Worm (Caenorhabditis elegans) whole organism, late embryonic: ENCODE results near the gene Y94A7B.11.

ENCODE experiments used
- C08G9.2 ChIP-seq: sonication (generic microtip); optimal IDR thresholded peaks from 2 replicates; lab custom pipeline; 2016; ENCODE audit warnings: mild to moderate bottlenecking, missing genetic modification characterization, moderate library complexity, missing compliant biosample characterization
- C38D4.7 ChIP-seq: fragments of 200-800 bp; sonication (Bioruptor generic); optimal IDR thresholded peaks from 2 replicates; lab custom pipeline; 2018; ENCODE audit warnings: mild to moderate bottlenecking, missing genetic modification characterization, moderate library complexity, missing compliant biosample characterization
- T23F11.4 ChIP-seq: fragments of 200-800 bp; sonication (Bioruptor generic); optimal IDR thresholded peaks from 2 replicates; lab custom pipeline; 2018; ENCODE audit warnings: mild to moderate bottlenecking, missing genetic modification characterization, missing compliant biosample characterization
- ahr-1 ChIP-seq: sonication (generic microtip); optimal IDR thresholded peaks from 2 replicates; lab custom pipeline; 2016; ENCODE audit warnings: missing genetic modification characterization, missing compliant biosample characterization
- ama-1 ChIP-seq: fragments of 150-350 bp; optimal IDR thresholded peaks from 2 replicates; lab custom pipeline; 2014
- ceh-14 ChIP-seq: sonication (generic microtip); optimal IDR thresholded peaks from 2 replicates; lab custom pipeline; 2016; ENCODE audit warnings: missing genotype, missing genetic modification characterization, missing compliant biosample characterization
- ceh-18 ChIP-seq: sonication (generic microtip); optimal IDR thresholded peaks from 2 replicates; lab custom pipeline; 2016; ENCODE audit warnings: missing genetic modification characterization, missing compliant biosample characterization
- ceh-19 ChIP-seq: fragments of 200-800 bp; sonication (Bioruptor generic); optimal IDR thresholded peaks from 2 replicates; lab custom pipeline; 2018; ENCODE audit warnings: mild to moderate bottlenecking, missing genetic modification characterization, missing compliant biosample characterization
- ceh-22 ChIP-seq: sonication (generic microtip); optimal IDR thresholded peaks from 2 replicates; lab custom pipeline; 2017; ENCODE audit warnings: missing biosample characterization, missing genetic modification characterization
- ceh-30 ChIP-seq: fragments of 150-350 bp; optimal IDR thresholded peaks from 2 replicates; lab custom pipeline; 2014; ENCODE audit warnings: missing biosample characterization, missing genetic modification characterization
- ceh-31 ChIP-seq: sonication (generic microtip); optimal IDR thresholded peaks from 2 replicates; lab custom pipeline; 2016; ENCODE audit warnings: missing genetic modification characterization, missing compliant biosample characterization
- ceh-45 ChIP-seq: fragments of 200-800 bp; sonication (Bioruptor generic); IDR thresholded peaks from 2 replicates; pipeline ENCODE4 v1.3.6; 2022; ENCODE audit warnings: missing genetic modification reagents, missing genetic modification characterization, missing compliant biosample characterization
- ceh-48 ChIP-seq: sonication (generic microtip); optimal IDR thresholded peaks from 2 replicates; lab custom pipeline; 2016; ENCODE audit warnings: missing genetic modification characterization, inconsistent platforms, missing compliant biosample characterization
- ceh-6 ChIP-seq: fragments of 200-800 bp; sonication (Bioruptor generic); optimal IDR thresholded peaks from 2 replicates; lab custom pipeline; 2018; ENCODE audit warnings: mild to moderate bottlenecking, missing genetic modification characterization, missing compliant biosample characterization
- ceh-9 ChIP-seq: sonication (generic microtip); optimal IDR thresholded peaks from 2 replicates; lab custom pipeline; 2016; ENCODE audit warnings: mild to moderate bottlenecking, missing genetic modification characterization, inconsistent platforms, missing compliant biosample characterization
- che-1 ChIP-seq: sonication (generic microtip); optimal IDR thresholded peaks from 2 replicates; lab custom pipeline; 2016; ENCODE audit warnings: mild to moderate bottlenecking, missing genetic modification characterization, missing compliant biosample characterization
- eyg-1 ChIP-seq: sonication (generic microtip); optimal IDR thresholded peaks from 2 replicates; lab custom pipeline; 2016; ENCODE audit warnings: missing genotype, missing genetic modification characterization, missing compliant biosample characterization
- fkh-10 ChIP-seq: fragments of 150-350 bp; optimal IDR thresholded peaks from 2 replicates; lab custom pipeline; 2014; ENCODE audit warnings: missing biosample characterization, missing genetic modification reagents, missing genetic modification characterization
- fkh-6 ChIP-seq: sonication (generic microtip); optimal IDR thresholded peaks from 2 replicates; lab custom pipeline; 2016; ENCODE audit warnings: missing genetic modification characterization, missing compliant biosample characterization
- hlh-13 ChIP-seq: fragments of 200-800 bp; sonication (Bioruptor generic); optimal IDR thresholded peaks from 2 replicates; lab custom pipeline; 2018; ENCODE audit warnings: mild to moderate bottlenecking, missing genetic modification characterization, missing compliant biosample characterization
- hlh-15 ChIP-seq: sonication (generic microtip); optimal IDR thresholded peaks from 2 replicates; lab custom pipeline; 2016; ENCODE audit warnings: missing genetic modification characterization, missing compliant biosample characterization
- hlh-6 ChIP-seq: sonication (generic microtip); optimal IDR thresholded peaks from 2 replicates; lab custom pipeline; 2016; ENCODE audit warnings: missing genotype, missing genetic modification characterization, missing compliant biosample characterization
- lin-11 ChIP-seq: fragments of 200-800 bp; sonication (Bioruptor generic); optimal IDR thresholded peaks from 2 replicates; lab custom pipeline; 2018; ENCODE audit warnings: mild to moderate bottlenecking, missing genetic modification characterization, missing compliant biosample characterization
- madf-2 ChIP-seq: sonication (generic microtip); optimal IDR thresholded peaks from 2 replicates; lab custom pipeline; 2017; ENCODE audit warnings: missing genetic modification characterization, missing compliant biosample characterization
- nhr-11 ChIP-seq: fragments of 150-350 bp; optimal IDR thresholded peaks from 2 replicates; lab custom pipeline; 2014; ENCODE audit warnings: missing biosample characterization, missing genetic modification characterization
- odd-2 ChIP-seq: sonication (generic microtip); optimal IDR thresholded peaks from 2 replicates; lab custom pipeline; 2017; ENCODE audit warnings: antibody characterized with exemption, mild to moderate bottlenecking, missing genetic modification characterization, missing compliant biosample characterization
- pat-9 ChIP-seq: fragments of 200-800 bp; sonication (Bioruptor generic); optimal IDR thresholded peaks from 2 replicates; lab custom pipeline; 2018; ENCODE audit warnings: mild to moderate bottlenecking, missing genetic modification characterization, moderate library complexity, missing compliant biosample characterization
- pha-4 ChIP-seq: fragments of 150-350 bp; optimal IDR thresholded peaks from 2 replicates; lab custom pipeline; 2018; ENCODE audit warnings: missing biosample characterization, missing genetic modification reagents, missing genetic modification characterization
- pros-1 ChIP-seq: fragments of 150-350 bp; optimal IDR thresholded peaks from 2 replicates; lab custom pipeline; 2014; ENCODE audit warnings: missing biosample characterization, missing genetic modification reagents, missing genetic modification characterization
- ref-2 ChIP-seq: sonication (generic microtip); optimal IDR thresholded peaks from 2 replicates; lab custom pipeline; 2016; ENCODE audit warnings: missing genetic modification characterization, missing compliant biosample characterization
- rnt-1 ChIP-seq: sonication (generic microtip); optimal IDR thresholded peaks from 2 replicates; lab custom pipeline; 2016; ENCODE audit warnings: missing genetic modification characterization, missing compliant biosample characterization
- sox-2 ChIP-seq: fragments of 200-800 bp; sonication (Bioruptor generic); IDR thresholded peaks from 2 replicates; pipeline ENCODE4 v1.3.6; 2022; ENCODE audit warnings: missing genetic modification reagents, missing genetic modification characterization, missing compliant biosample characterization
- tbx-2 ChIP-seq: sonication (generic microtip); optimal IDR thresholded peaks from 2 replicates; lab custom pipeline; 2016; ENCODE audit warnings: missing genetic modification characterization, missing compliant biosample characterization
- tbx-7 ChIP-seq: sonication (generic microtip); optimal IDR thresholded peaks from 2 replicates; lab custom pipeline; 2016; ENCODE audit warnings: missing genotype, missing genetic modification characterization, missing compliant biosample characterization
- ttx-3 ChIP-seq: sonication (generic microtip); optimal IDR thresholded peaks from 2 replicates; lab custom pipeline; 2016; ENCODE audit warnings: missing genetic modification reagents, missing genetic modification characterization, missing compliant biosample characterization
- unc-55 ChIP-seq: sonication (generic microtip); optimal IDR thresholded peaks from 2 replicates; lab custom pipeline; 2017; ENCODE audit warnings: missing biosample characterization, missing genetic modification reagents, missing genetic modification characterization
- unc-86 ChIP-seq: sonication (generic microtip); optimal IDR thresholded peaks from 2 replicates; lab custom pipeline; 2016; ENCODE audit warnings: missing genetic modification characterization, missing compliant biosample characterization
- zip-5 ChIP-seq: sonication (generic microtip); optimal IDR thresholded peaks from 2 replicates; lab custom pipeline; 2016; ENCODE audit warnings: missing genetic modification characterization, missing compliant biosample characterization
- ztf-16 ChIP-seq: sonication (generic microtip); optimal IDR thresholded peaks from 2 replicates; lab custom pipeline; 2017; ENCODE audit warnings: missing genetic modification characterization, missing compliant biosample characterization

Y94A7B.11 gene

DNA sequence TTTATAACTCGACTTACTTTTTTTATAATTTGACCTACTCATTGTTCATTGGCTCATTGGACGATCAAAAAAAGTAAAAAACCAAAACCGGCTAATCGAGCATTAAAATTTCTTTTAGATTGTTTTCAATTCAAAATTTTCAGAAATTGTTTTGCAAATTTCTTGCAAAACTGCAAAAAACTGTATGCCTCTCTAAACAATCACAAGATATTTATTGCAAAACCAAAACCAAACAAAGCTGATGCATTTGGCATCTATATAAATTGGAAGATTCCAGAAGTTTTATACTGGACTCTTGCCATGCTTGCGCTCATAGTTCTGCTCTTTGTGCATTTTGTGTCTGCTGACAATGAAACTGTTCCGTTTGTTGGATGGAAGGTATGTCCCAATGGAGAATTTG is 24.8 kb downstream of the Y94A7B.11 start, which contains the start of gene C47A10.12:
TSS of gene C47A10.12 (plus strand) at position 301 of the 400 bp plus-strand sequence.
- TF ChIP-seq fkh-10 (GFP tag; lab: Kevin White, UChicago) (no peak), ama-1 (lab: Kevin White, UChicago) (no peak), T23F11.4 (GFP tag; lab: Kevin White, UChicago) (no peak), ceh-31 (tag; lab: Kevin White, UChicago) (no peak), C38D4.7 (GFP tag; lab: Kevin White, UChicago) (no peak), ahr-1 (tag; lab: Kevin White, UChicago) (no peak), ceh-19 (GFP tag; lab: Kevin White, UChicago) (no peak), ceh-22 (no peak), pha-4 (tag; lab: Kevin White, UChicago) (no peak), unc-55 (GFP tag; lab: Kevin White, UChicago) (no peak), ceh-9 (tag; lab: Kevin White, UChicago) (no peak), hlh-15 (tag; lab: Kevin White, UChicago) (no peak), eyg-1 (tag; lab: Kevin White, UChicago) (no peak), ceh-18 (tag; lab: Kevin White, UChicago) (no peak), odd-2 (no peak), C08G9.2 (no peak), ceh-6 (GFP tag; lab: Kevin White, UChicago) (no peak), pros-1 (tag; lab: Kevin White, UChicago) (no peak), tbx-7 (no peak)

DNA sequence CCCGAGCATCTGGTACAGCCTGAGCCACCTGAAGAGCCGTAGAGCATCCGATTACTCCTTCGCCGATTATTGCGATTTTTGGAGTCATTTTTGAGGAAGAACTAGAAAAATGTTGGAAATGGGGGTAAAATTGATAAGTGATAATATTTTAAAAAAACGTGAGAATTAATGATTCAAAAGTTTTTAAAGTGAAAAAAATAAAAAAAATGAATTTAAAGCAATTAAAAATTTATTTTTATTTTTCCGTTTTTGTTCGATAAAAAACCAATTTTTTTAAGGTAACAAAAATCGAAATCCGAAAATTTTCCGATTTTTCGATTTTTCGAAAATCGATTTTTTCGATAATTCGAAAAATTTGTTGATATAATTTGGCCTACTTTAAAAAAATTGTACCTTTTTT is 25.3 kb downstream of the Y94A7B.11 start, which contains the start of gene ddo-1:
TSS of gene ddo-1 (minus strand) at position 101 of the 400 bp plus-strand sequence.
- TF ChIP-seq ttx-3 (tag; lab: Kevin White, UChicago) (no peak), ceh-6 (GFP tag; lab: Kevin White, UChicago) (no peak)

DNA sequence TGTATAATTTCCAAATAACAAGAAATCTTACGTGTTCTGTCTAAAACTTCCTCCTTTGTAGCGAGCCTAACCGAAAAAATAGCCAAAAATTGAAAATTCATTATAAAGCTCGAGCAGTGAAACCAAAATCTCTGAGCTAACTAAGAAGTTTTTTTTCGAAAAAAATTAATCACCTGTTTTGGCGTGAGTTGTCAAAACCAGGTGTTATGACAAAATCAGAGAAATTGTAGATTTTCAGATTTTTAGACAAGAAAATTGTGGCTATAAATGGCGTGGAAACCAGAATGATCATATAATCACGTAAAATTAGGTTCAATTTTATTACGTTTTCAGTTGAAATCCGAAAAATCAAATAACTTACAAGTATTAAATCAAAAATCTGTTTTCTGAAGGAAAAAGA is 29.3 kb downstream of the Y94A7B.11 start, which contains the start of gene sre-21:
TSS of gene sre-21 (minus strand) at position 101 of the 400 bp plus-strand sequence.
- TF ChIP-seq che-1 (tag; lab: Kevin White, UChicago) (no peak), pat-9 (tag; lab: Kevin White, UChicago) (no peak), madf-2 (tag; lab: Kevin White, UChicago) (no peak), ztf-16 (tag; lab: Kevin White, UChicago) (no peak), ahr-1 (tag; lab: Kevin White, UChicago) (no peak), pros-1 (tag; lab: Kevin White, UChicago) (no peak), ceh-48 (tag; lab: Kevin White, UChicago) (no peak), sox-2 (GFP tag; lab: Robert Waterston, UW) (no peak), hlh-13 (GFP tag; lab: Kevin White, UChicago) (no peak), rnt-1 (tag; lab: Kevin White, UChicago) (no peak), tbx-2 (no peak), T23F11.4 (GFP tag; lab: Kevin White, UChicago) (no peak)

DNA sequence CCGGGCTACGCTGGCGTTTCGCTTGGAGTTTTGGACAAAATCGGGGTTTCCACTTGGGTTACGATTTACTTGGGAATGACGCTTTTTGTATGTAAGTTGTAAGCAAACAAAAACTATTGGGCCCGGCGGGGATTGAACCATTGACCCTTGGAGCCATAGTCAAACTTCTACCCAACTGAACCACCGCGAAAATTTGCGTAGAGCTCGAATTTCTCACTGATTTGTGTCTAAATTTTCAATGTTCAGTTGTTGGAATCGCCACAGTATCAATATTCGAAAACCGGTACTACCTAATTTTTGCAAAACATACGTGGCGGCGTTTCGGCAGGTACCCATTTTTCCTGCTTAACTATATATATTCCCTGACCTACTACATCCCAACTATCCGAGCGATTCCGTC is 34.7 kb downstream of the Y94A7B.11 start:
- no peak for TF ChIP-seq ceh-14 (tag; lab: Kevin White, UChicago)
- no peak for TF ChIP-seq ceh-48 (tag; lab: Kevin White, UChicago)
- TF ChIP-seq zip-5 = no peak
- no peak for TF ChIP-seq hlh-15 (tag; lab: Kevin White, UChicago)
- no peak for TF ChIP-seq nhr-11 (tag; lab: Kevin White, UChicago)
- no peak for TF ChIP-seq eyg-1 (tag; lab: Kevin White, UChicago)
- no peak for TF ChIP-seq fkh-6 (tag; lab: Kevin White, UChicago)
- no peak for TF ChIP-seq ceh-6 (GFP tag; lab: Kevin White, UChicago)
- TF ChIP-seq ceh-30 (tag; lab: Kevin White, UChicago) = no peak
- no peak for TF ChIP-seq che-1 (tag; lab: Kevin White, UChicago)
- no peak for TF ChIP-seq ceh-45 (GFP tag; lab: Robert Waterston, UW)
- TF ChIP-seq lin-11 (tag; lab: Kevin White, UChicago) = no peak
- TF ChIP-seq ceh-19 (GFP tag; lab: Kevin White, UChicago) = no peak
- no peak for TF ChIP-seq hlh-6 (tag; lab: Kevin White, UChicago)
- TF ChIP-seq unc-86 (tag; lab: Kevin White, UChicago) = no peak
- TF ChIP-seq ceh-9 (tag; lab: Kevin White, UChicago) = no peak
- no peak for TF ChIP-seq ahr-1 (tag; lab: Kevin White, UChicago)
- TF ChIP-seq ref-2 (tag; lab: Kevin White, UChicago) = no peak
